Worm (Caenorhabditis elegans) whole organism, late embryonic: Measurements from ENCODE around the gene ZC262.7.
"Not testable (repeated sequence)": the region's sequence is repeated elsewhere in the genome, so short reads cannot be mapped to it uniquely, and the experiment has no call there.

Experiments used
- C38D4.7 ChIP-seq: fragments of 200-800 bp; sonication (Bioruptor generic); optimal IDR thresholded peaks from 2 replicates; lab custom pipeline; 2018; ENCODE audit warnings: mild to moderate bottlenecking, missing genetic modification characterization, moderate library complexity, missing compliant biosample characterization
- K02D7.2 ChIP-seq: sonication (generic microtip); optimal IDR thresholded peaks from 2 replicates; lab custom pipeline; 2017; ENCODE audit warnings: mild to moderate bottlenecking, missing genetic modification characterization, missing compliant biosample characterization
- T23F11.4 ChIP-seq: fragments of 200-800 bp; sonication (Bioruptor generic); optimal IDR thresholded peaks from 2 replicates; lab custom pipeline; 2018; ENCODE audit warnings: mild to moderate bottlenecking, missing genetic modification characterization, missing compliant biosample characterization
- ceh-14 ChIP-seq: sonication (generic microtip); optimal IDR thresholded peaks from 2 replicates; lab custom pipeline; 2016; ENCODE audit warnings: missing genotype, missing genetic modification characterization, missing compliant biosample characterization
- ceh-22 ChIP-seq: sonication (generic microtip); optimal IDR thresholded peaks from 2 replicates; lab custom pipeline; 2017; ENCODE audit warnings: missing biosample characterization, missing genetic modification characterization
- ceh-24 ChIP-seq: sonication (generic microtip); optimal IDR thresholded peaks from 2 replicates; lab custom pipeline; 2016; ENCODE audit warnings: mild to moderate bottlenecking, missing genetic modification characterization, missing compliant biosample characterization
- ceh-31 ChIP-seq: sonication (generic microtip); optimal IDR thresholded peaks from 2 replicates; lab custom pipeline; 2016; ENCODE audit warnings: missing genetic modification characterization, missing compliant biosample characterization
- ceh-45 ChIP-seq: fragments of 200-800 bp; sonication (Bioruptor generic); IDR thresholded peaks from 2 replicates; pipeline ENCODE4 v1.3.6; 2022; ENCODE audit warnings: missing genetic modification reagents, missing genetic modification characterization, missing compliant biosample characterization
- ceh-48 ChIP-seq: sonication (generic microtip); optimal IDR thresholded peaks from 2 replicates; lab custom pipeline; 2016; ENCODE audit warnings: missing genetic modification characterization, inconsistent platforms, missing compliant biosample characterization
- ceh-6 ChIP-seq: fragments of 200-800 bp; sonication (Bioruptor generic); optimal IDR thresholded peaks from 2 replicates; lab custom pipeline; 2018; ENCODE audit warnings: mild to moderate bottlenecking, missing genetic modification characterization, missing compliant biosample characterization
- dmd-4 ChIP-seq: sonication (generic microtip); optimal IDR thresholded peaks from 2 replicates; lab custom pipeline; 2016; ENCODE audit warnings: borderline replicate concordance, missing genetic modification characterization, missing compliant biosample characterization
- elt-4 ChIP-seq: sonication (generic microtip); optimal IDR thresholded peaks from 2 replicates; lab custom pipeline; 2016; ENCODE audit warnings: missing genetic modification characterization, missing compliant biosample characterization
- ets-4 ChIP-seq: sonication (generic microtip); optimal IDR thresholded peaks from 2 replicates; lab custom pipeline; 2016; ENCODE audit warnings: missing genetic modification characterization, missing compliant biosample characterization
- fkh-10 ChIP-seq: fragments of 150-350 bp; optimal IDR thresholded peaks from 2 replicates; lab custom pipeline; 2014; ENCODE audit warnings: missing biosample characterization, missing genetic modification reagents, missing genetic modification characterization
- hlh-13 ChIP-seq: fragments of 200-800 bp; sonication (Bioruptor generic); optimal IDR thresholded peaks from 2 replicates; lab custom pipeline; 2018; ENCODE audit warnings: mild to moderate bottlenecking, missing genetic modification characterization, missing compliant biosample characterization
- hlh-30 ChIP-seq: sonication (generic microtip); optimal IDR thresholded peaks from 2 replicates; lab custom pipeline; 2017; ENCODE audit warnings: antibody characterized with exemption, missing genetic modification characterization, missing compliant biosample characterization; ENCODE audit not compliant: insufficient read depth
- hlh-8 ChIP-seq: sonication (generic microtip); optimal IDR thresholded peaks from 2 replicates; lab custom pipeline; 2016; ENCODE audit warnings: missing genotype, missing genetic modification characterization, missing compliant biosample characterization
- mec-3 ChIP-seq: sonication (generic microtip); optimal IDR thresholded peaks from 2 replicates; lab custom pipeline; 2016; ENCODE audit warnings: borderline replicate concordance, missing genetic modification characterization, missing compliant biosample characterization
- nfya-1 ChIP-seq: sonication (generic microtip); optimal IDR thresholded peaks from 2 replicates; lab custom pipeline; 2017; ENCODE audit warnings: missing genetic modification characterization, mild to moderate bottlenecking, missing compliant biosample characterization, antibody characterized with exemption, moderate library complexity
- nhr-11 ChIP-seq: fragments of 150-350 bp; optimal IDR thresholded peaks from 2 replicates; lab custom pipeline; 2014; ENCODE audit warnings: missing biosample characterization, missing genetic modification characterization
- odd-2 ChIP-seq: sonication (generic microtip); optimal IDR thresholded peaks from 2 replicates; lab custom pipeline; 2017; ENCODE audit warnings: antibody characterized with exemption, mild to moderate bottlenecking, missing genetic modification characterization, missing compliant biosample characterization
- pag-3 ChIP-seq: sonication (generic microtip); optimal IDR thresholded peaks from 2 replicates; lab custom pipeline; 2016; ENCODE audit warnings: missing compliant biosample characterization, missing genetic modification characterization, borderline replicate concordance
- pax-1 ChIP-seq: fragments of 150-350 bp; optimal IDR thresholded peaks from 2 replicates; lab custom pipeline; 2014; ENCODE audit warnings: missing biosample characterization, missing genetic modification characterization
- pha-4 ChIP-seq: fragments of 150-350 bp; optimal IDR thresholded peaks from 2 replicates; lab custom pipeline; 2018; ENCODE audit warnings: missing biosample characterization, missing genetic modification reagents, missing genetic modification characterization
- pros-1 ChIP-seq: fragments of 150-350 bp; optimal IDR thresholded peaks from 2 replicates; lab custom pipeline; 2014; ENCODE audit warnings: missing biosample characterization, missing genetic modification reagents, missing genetic modification characterization
- rnt-1 ChIP-seq: sonication (generic microtip); optimal IDR thresholded peaks from 2 replicates; lab custom pipeline; 2016; ENCODE audit warnings: missing genetic modification characterization, missing compliant biosample characterization
- ttx-3 ChIP-seq: sonication (generic microtip); optimal IDR thresholded peaks from 2 replicates; lab custom pipeline; 2016; ENCODE audit warnings: missing genetic modification reagents, missing genetic modification characterization, missing compliant biosample characterization
- unc-42 ChIP-seq: sonication (generic microtip); optimal IDR thresholded peaks from 2 replicates; lab custom pipeline; 2016; ENCODE audit warnings: missing genotype, missing genetic modification characterization, missing compliant biosample characterization
- zip-5 ChIP-seq: sonication (generic microtip); optimal IDR thresholded peaks from 2 replicates; lab custom pipeline; 2016; ENCODE audit warnings: missing genetic modification characterization, missing compliant biosample characterization

Gene ZC262.7

DNA sequence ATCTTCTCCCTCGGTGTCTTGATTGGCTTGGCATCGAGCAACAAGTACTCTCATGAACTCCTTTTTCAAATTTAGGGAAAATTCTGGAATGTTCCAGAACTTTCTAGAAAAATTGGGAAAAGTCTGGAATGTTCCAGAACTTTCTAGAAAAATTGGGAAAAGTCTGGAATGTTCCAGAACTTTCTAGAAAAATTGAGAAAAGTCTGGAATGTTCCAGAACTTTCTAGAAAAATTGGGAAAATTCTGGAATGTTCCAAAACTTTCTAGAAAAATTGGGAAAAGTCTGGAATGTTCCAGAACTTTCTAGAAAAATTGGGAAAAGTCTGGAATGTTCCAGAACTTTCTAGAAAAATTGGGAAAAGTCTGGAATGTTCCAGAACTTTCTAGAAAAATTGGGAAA lies at the start of gene ZC262.7:
Gene ZC262.7 (minus strand): TSS at position 54 of the 400 bp plus-strand sequence.
- TF ChIP-seq odd-2; ttx-3 (tag; lab: Kevin White, UChicago); ceh-48: not testable (repeated sequence)

DNA sequence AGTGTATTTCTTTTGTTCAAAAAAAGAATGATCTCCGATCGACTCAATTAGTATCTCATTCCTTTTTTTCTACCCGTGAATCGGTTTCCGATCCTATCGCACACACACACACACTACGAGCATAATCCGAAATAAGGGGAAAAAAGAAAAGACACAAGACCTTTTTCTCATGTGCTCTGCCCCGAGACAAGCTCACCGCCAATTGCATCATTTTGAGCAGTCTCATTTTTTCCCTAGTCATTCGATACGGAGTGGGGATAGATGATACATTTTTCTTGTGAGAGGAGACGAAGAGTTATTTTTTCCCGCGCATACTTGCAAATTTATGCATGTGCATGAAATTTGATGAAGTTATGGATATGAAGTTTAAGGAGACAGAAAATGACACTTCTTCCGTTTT lies 48.2 kb upstream of the ZC262.7 start:
- TF ChIP-seq unc-42 (tag; lab: Kevin White, UChicago) (peak; percentile 81), zip-5 (tag; lab: Kevin White, UChicago) (no peak), pha-4 (tag; lab: Kevin White, UChicago) (no peak)

DNA sequence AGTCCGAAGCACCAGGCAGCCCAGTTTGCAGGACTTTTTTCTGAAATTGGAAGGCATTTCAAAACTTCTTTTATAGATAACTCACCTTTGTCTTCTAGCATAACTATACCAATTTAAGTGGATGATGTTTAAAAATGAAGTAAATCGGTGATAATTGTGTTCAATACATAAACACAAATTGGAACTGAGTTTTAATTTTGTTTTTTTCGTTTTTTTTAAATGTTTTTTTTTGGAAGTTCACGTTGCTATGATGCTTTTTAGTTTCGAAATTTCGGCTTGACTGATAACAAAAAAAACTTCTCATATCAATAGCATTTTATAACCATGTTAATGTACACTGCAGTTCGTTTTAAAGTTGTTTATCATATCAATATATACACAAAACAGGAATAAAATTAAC lies 45.4 kb upstream of the ZC262.7 start, which contains the start of gene ZK353.4:
Gene ZK353.4 (minus strand): TSS at position 101 of the 400 bp plus-strand sequence.
- TF ChIP-seq fkh-10 (GFP tag; lab: Kevin White, UChicago), result no peak

DNA sequence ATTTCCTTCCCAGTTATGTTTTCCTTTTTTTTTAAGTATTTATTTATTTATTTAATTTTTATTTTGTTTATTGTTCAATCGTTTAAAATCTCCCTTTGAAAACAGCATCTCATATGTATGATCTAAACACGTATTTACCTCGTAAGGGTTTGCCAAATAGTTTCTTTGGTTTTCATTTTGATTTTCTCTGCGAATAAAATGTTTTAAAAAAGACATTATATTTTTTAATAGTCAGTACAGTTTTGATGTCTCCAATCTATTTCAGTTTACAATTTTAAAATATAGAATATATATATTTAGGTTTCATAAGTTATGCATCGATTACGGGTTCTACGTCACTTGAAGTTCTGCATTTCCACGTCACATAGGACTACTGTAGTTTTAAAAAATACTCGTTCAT lies 36.5 kb upstream of the ZC262.7 start, which contains the start of gene R05D3.12:
Gene R05D3.12 (plus strand): TSS at position 301 of the 400 bp plus-strand sequence.
- TF ChIP-seq ceh-22 (no peak), pax-1 (tag; lab: Kevin White, UChicago) (no peak), ets-4 (no peak), ttx-3 (tag; lab: Kevin White, UChicago) (no peak), ceh-45 (GFP tag; lab: Robert Waterston, UW) (no peak), dmd-4 (tag; lab: Kevin White, UChicago) (no peak), elt-4 (tag; lab: Kevin White, UChicago) (no peak), ceh-31 (tag; lab: Kevin White, UChicago) (no peak), rnt-1 (tag; lab: Kevin White, UChicago) (no peak), mec-3 (no peak), pag-3 (tag; lab: Kevin White, UChicago) (no peak), ceh-14 (no peak), K02D7.2 (no peak), C38D4.7 (GFP tag; lab: Kevin White, UChicago) (no peak)

DNA sequence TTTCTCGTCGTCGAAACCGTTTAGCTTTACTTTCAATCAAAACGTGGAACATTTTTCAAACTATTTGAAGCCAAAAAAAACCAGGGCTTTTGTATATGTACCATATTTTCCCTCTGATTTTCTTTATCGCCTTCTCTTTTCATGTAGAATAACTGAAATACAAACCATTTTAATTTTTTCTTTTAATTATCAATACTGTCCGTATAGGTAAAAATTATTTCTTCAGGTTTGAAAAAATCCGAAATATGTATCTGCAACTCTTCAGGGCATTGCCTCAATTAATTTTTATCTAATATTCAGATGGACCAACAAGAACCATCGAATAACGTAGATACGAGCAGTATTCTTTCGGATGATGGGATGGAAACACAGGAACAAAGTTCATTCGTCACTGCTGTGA lies 30.9 kb upstream of the ZC262.7 start, which contains the start of gene met-2:
Gene met-2 (plus strand): TSS at position 301 of the 400 bp plus-strand sequence.
- TF ChIP-seq pros-1 (tag; lab: Kevin White, UChicago) (no peak), hlh-30 (tag; lab: Kevin White, UChicago) (no peak), hlh-8 (no peak), ceh-24 (no peak)

DNA sequence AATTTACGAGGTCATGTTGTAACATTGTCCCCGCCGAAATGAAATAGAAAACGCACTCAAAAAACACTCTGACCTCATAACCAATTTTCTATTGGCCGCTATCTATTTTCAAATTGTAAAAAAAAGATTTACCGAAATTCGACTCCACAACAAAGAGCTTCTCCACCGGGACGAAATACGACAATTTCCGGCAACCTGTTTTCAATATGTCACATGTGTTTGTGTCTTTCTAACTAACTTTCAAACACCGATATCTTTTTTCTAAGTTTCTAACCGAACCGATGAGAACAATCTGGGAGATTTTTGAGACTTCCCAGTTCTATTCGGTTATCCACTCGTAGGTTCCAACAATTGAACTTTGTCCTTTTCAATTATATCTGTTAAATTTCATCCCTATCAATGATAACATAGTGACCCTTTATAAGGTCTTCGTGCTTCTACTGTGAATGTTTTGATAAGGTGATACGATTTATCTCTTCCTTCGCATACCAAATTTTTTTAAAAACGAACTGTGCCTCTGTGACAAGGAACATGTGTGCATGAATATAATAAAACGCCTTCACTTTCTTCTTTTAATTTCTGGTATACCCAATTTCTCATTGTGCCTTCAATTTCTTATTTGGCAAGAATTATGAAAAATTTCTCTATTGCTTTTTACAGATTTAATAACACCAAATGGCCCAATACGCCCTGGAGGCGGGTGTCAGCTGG lies 27.6 kb upstream of the ZC262.7 start, which contains the start of gene lmbr-1:
Gene lmbr-1 (plus strand): TSS at position 661 of the 711 bp plus-strand sequence.
- TF ChIP-seq fkh-10 (GFP tag; lab: Kevin White, UChicago) (no peak), nhr-11 (no peak), hlh-13 (no peak)

DNA sequence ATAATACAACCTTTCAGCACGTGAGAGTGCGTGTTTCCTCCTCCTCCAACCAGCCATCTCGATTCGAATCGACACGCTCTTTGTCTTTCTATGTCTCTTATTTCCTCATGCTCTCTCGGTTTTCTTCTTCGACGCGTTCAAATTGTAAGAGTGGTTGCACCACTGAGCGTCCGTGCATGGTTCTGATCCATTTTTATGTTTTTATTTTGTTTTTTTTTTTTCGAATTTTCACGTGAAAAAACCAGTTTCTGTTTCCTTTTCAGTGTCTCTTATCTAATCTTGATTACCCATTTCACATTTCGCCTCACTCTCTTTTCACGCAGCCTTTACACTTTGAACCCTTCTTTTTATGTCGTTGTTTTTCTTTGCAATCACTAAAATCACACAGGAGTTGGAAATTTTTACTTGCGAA lies 26.7 kb upstream of the ZC262.7 start:
- peak; percentile 20 for TF ChIP-seq hlh-30 (tag; lab: Kevin White, UChicago)
- TF ChIP-seq ceh-48, result no peak
- no peak for TF ChIP-seq T23F11.4 (GFP tag; lab: Kevin White, UChicago)
- no peak for TF ChIP-seq ceh-6 (GFP tag; lab: Kevin White, UChicago)
- no peak for TF ChIP-seq ceh-24
- TF ChIP-seq nfya-1 (tag; lab: Kevin White, UChicago), result peak; percentile 57
- peak; percentile 1 for TF ChIP-seq ceh-31 (tag; lab: Kevin White, UChicago)
- TF ChIP-seq K02D7.2, result no peak
